Worm (Caenorhabditis elegans): ENCODE data around the gene sec-5.

ce11 chrII:9222969-9223368 lies 46.0 kb upstream of the sec-5 start, which contains the start of gene ZK1067.3:
- TF ChIP-seq C38D4.7 (GFP tag; optimal IDR thresholded peaks at IDR 0.05), result no peak
- no peak for TF ChIP-seq hlh-30 (tag; optimal IDR thresholded peaks at IDR 0.05; ENCODE audit: insufficient read depth)
- no peak for TF ChIP-seq pag-3 (tag; optimal IDR thresholded peaks at IDR 0.05; ENCODE audit: borderline replicate concordance)
- no peak for TF ChIP-seq sox-2 (GFP tag; IDR thresholded peaks at IDR 0.05)
- TF ChIP-seq ama-1 (optimal IDR thresholded peaks at IDR 0.05), result no peak
- TF ChIP-seq ceh-31 (tag; optimal IDR thresholded peaks at IDR 0.05), result no peak

Measured in whole organism, late embryonic.